Worm (Caenorhabditis elegans) whole organism, late embryonic: ENCODE data around the gene dod-23.

Source experiments
- F13H6.1 ChIP-seq: sonication (generic microtip); optimal IDR thresholded peaks from 2 replicates; lab custom pipeline; 2016; ENCODE audit warnings: missing genetic modification characterization, missing compliant biosample characterization
- ama-1 ChIP-seq: fragments of 150-350 bp; optimal IDR thresholded peaks from 2 replicates; lab custom pipeline; 2014
- ceh-19 ChIP-seq: fragments of 200-800 bp; sonication (Bioruptor generic); optimal IDR thresholded peaks from 2 replicates; lab custom pipeline; 2018; ENCODE audit warnings: mild to moderate bottlenecking, missing genetic modification characterization, missing compliant biosample characterization
- che-1 ChIP-seq: sonication (generic microtip); optimal IDR thresholded peaks from 2 replicates; lab custom pipeline; 2016; ENCODE audit warnings: mild to moderate bottlenecking, missing genetic modification characterization, missing compliant biosample characterization
- elt-2 ChIP-seq: sonication (generic microtip); optimal IDR thresholded peaks from 2 replicates; lab custom pipeline; 2016; ENCODE audit warnings: missing genetic modification reagents, missing genetic modification characterization, missing compliant biosample characterization
- fkh-10 ChIP-seq: fragments of 150-350 bp; optimal IDR thresholded peaks from 2 replicates; lab custom pipeline; 2014; ENCODE audit warnings: missing biosample characterization, missing genetic modification reagents, missing genetic modification characterization
- hlh-30 ChIP-seq: sonication (generic microtip); optimal IDR thresholded peaks from 2 replicates; lab custom pipeline; 2017; ENCODE audit warnings: antibody characterized with exemption, missing genetic modification characterization, missing compliant biosample characterization; ENCODE audit not compliant: insufficient read depth
- lim-6 ChIP-seq: sonication (generic microtip); optimal IDR thresholded peaks from 2 replicates; lab custom pipeline; 2016; ENCODE audit warnings: missing genetic modification characterization, missing compliant biosample characterization
- lin-11 ChIP-seq: fragments of 200-800 bp; sonication (Bioruptor generic); optimal IDR thresholded peaks from 2 replicates; lab custom pipeline; 2018; ENCODE audit warnings: mild to moderate bottlenecking, missing genetic modification characterization, missing compliant biosample characterization
- nfya-1 ChIP-seq: sonication (generic microtip); optimal IDR thresholded peaks from 2 replicates; lab custom pipeline; 2017; ENCODE audit warnings: missing genetic modification characterization, mild to moderate bottlenecking, missing compliant biosample characterization, antibody characterized with exemption, moderate library complexity
- nhr-11 ChIP-seq: fragments of 150-350 bp; optimal IDR thresholded peaks from 2 replicates; lab custom pipeline; 2014; ENCODE audit warnings: missing biosample characterization, missing genetic modification characterization
- sox-4 ChIP-seq: sonication (generic microtip); optimal IDR thresholded peaks from 2 replicates; lab custom pipeline; 2017; ENCODE audit warnings: mild to moderate bottlenecking, missing genetic modification characterization, inconsistent platforms, missing compliant biosample characterization

DNA sequence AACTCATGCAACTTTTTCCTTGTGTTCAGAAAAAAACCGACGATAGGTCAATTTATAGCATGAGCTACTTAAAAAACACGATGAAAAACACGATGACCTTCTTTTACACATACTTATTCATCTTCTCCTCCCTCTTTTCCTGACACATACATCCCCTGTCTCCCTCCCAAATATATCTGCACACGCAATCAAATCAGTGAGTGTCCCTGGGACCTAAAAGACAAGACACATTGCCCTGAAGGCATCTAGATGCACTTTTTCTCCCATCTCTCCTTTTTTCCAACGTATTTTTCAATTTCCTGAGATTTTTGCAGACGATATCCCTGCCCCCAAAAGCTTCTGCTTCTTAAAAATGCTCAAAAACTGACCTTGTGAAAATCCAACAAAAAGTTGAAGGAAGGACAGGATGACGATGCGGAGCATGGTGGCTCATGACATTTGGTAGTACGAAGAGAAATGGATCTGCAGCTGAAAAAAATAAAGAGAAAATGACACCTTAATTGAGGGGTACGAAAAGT, 44.7 kb downstream of the dod-23 start, which contains the start of gene C26D10.6:
- TF ChIP-seq ceh-19 (GFP tag; lab: Kevin White, UChicago), result no peak
- TF ChIP-seq nhr-11 (tag; lab: Kevin White, UChicago), result no peak
- TF ChIP-seq lim-6 (tag; lab: Kevin White, UChicago), result no peak
- TF ChIP-seq lin-11 (tag; lab: Kevin White, UChicago), result no peak
- no peak for TF ChIP-seq hlh-30 (tag; lab: Kevin White, UChicago)
- no peak for TF ChIP-seq fkh-10 (GFP tag; lab: Kevin White, UChicago)
- no peak for TF ChIP-seq sox-4 (tag; lab: Kevin White, UChicago)
- TF ChIP-seq nfya-1 (tag; lab: Kevin White, UChicago), result no peak
- no peak for TF ChIP-seq elt-2 (tag; lab: Kevin White, UChicago)
- no peak for TF ChIP-seq F13H6.1
- TF ChIP-seq che-1 (tag; lab: Kevin White, UChicago), result no peak
- TF ChIP-seq ama-1 (lab: Kevin White, UChicago), result no peak
